Fruit fly (Drosophila melanogaster): Measurements from ENCODE around the gene Wdr82.

Gene Wdr82

dm6 chr2L:8414887-8415883 lies 40.9 kb downstream of the Wdr82 start, which contains the start of the genes CG13398 and Akap200 (continued):
- peak; percentile 38 for TF ChIP-seq CG10209 (GFP tag; optimal IDR thresholded peaks at IDR 0.05)
- TF ChIP-seq CG11695 (GFP tag; IDR thresholded peaks at IDR 0.05) = no peak
- TF ChIP-seq Ptx1 (GFP tag; IDR thresholded peaks at IDR 0.05) = 0 out of 2 replicates have a peak, but pooled peaks have one; percentile 32
- TF ChIP-seq CG16779 (GFP tag; IDR thresholded peaks at IDR 0.05) = no peak
- TF ChIP-seq fd3F (GFP tag; optimal IDR thresholded peaks at IDR 0.05) = peak; percentile 5
- TF ChIP-seq CG10274 (GFP tag; optimal IDR thresholded peaks at IDR 0.05) = no peak
- TF ChIP-seq ems (GFP tag; optimal IDR thresholded peaks at IDR 0.05) = no peak
- no peak for TF ChIP-seq org-1 (GFP tag; optimal IDR thresholded peaks at IDR 0.05)
- TF ChIP-seq disco-r (GFP tag; optimal IDR thresholded peaks at IDR 0.05) = no peak
- TF ChIP-seq CG6683 (GFP tag; optimal IDR thresholded peaks at IDR 0.05) = no peak
- TF ChIP-seq HLH4C (GFP tag; IDR thresholded peaks at IDR 0.05; ENCODE audit: partially characterized antibody) = no peak
- TF ChIP-seq HmgD (GFP tag; optimal IDR thresholded peaks at IDR 0.05) = no peak
- no peak for TF ChIP-seq en (GFP tag; optimal IDR thresholded peaks at IDR 0.05)
- TF ChIP-seq salm (tag; optimal IDR thresholded peaks at IDR 0.05) = no peak
- TF ChIP-seq hbn (GFP tag; IDR thresholded peaks at IDR 0.05; ENCODE audit: partially characterized antibody) = no peak
- TF ChIP-seq corto (GFP tag; optimal IDR thresholded peaks at IDR 0.05) = no peak
- TF ChIP-seq CG34422 (GFP tag; IDR thresholded peaks at IDR 0.05) = no peak
- TF ChIP-seq Hand (GFP tag; optimal IDR thresholded peaks at IDR 0.05) = no peak
- TF ChIP-seq Poxn (GFP tag; IDR thresholded peaks at IDR 0.05) = no peak
- TF ChIP-seq Xrp1 (GFP tag; IDR thresholded peaks at IDR 0.05) = no peak
- no peak for TF ChIP-seq CG8359 (GFP tag; optimal IDR thresholded peaks at IDR 0.05; ENCODE audit: borderline replicate concordance)
- TF ChIP-seq gce (GFP tag; IDR thresholded peaks at IDR 0.05) = no peak
- TF ChIP-seq CG7928 (GFP tag; optimal IDR thresholded peaks at IDR 0.05) = peak; percentile 55
- peak; percentile 62 for TF ChIP-seq nmo (GFP tag; optimal IDR thresholded peaks at IDR 0.05)
- no peak for TF ChIP-seq Hr51 (GFP tag; optimal IDR thresholded peaks at IDR 0.05)
- peak; percentile 39 for TF ChIP-seq Xbp1 (GFP tag; optimal IDR thresholded peaks at IDR 0.05)
- no peak for TF ChIP-seq CG12236 (GFP tag; optimal IDR thresholded peaks at IDR 0.05)
- no peak for TF ChIP-seq fru (optimal IDR thresholded peaks at IDR 0.05)
- TF ChIP-seq CG9797 (GFP tag; optimal IDR thresholded peaks at IDR 0.05) = peak; percentile 64
- TF ChIP-seq Neu2 (GFP tag; optimal IDR thresholded peaks at IDR 0.05; ENCODE audit: borderline replicate concordance) = no peak
- no peak for TF ChIP-seq CG10462 (GFP tag; optimal IDR thresholded peaks at IDR 0.05)
- peak in 1 of 2 experiments; percentile 41 for TF ChIP-seq insv (GFP tag; optimal IDR thresholded peaks at IDR 0.05)
- no peak for TF ChIP-seq sqz (GFP tag; optimal IDR thresholded peaks at IDR 0.05)
- TF ChIP-seq CG17568 (GFP tag; optimal IDR thresholded peaks at IDR 0.05) = no peak
- no peak for TF ChIP-seq Asciz (GFP tag; optimal IDR thresholded peaks at IDR 0.05)
- no peak for TF ChIP-seq sr (GFP tag; IDR thresholded peaks at IDR 0.05)
- TF ChIP-seq trem (tag; optimal IDR thresholded peaks at IDR 0.05) = peak; percentile 98
- TF ChIP-seq Dek (tag; optimal IDR thresholded peaks at IDR 0.05) = no peak
- no peak for TF ChIP-seq NfI (GFP tag; optimal IDR thresholded peaks at IDR 0.05)
- TF ChIP-seq CG3065 (GFP tag; optimal IDR thresholded peaks at IDR 0.05) = no peak
- no peak for TF ChIP-seq CG8478 (optimal IDR thresholded peaks at IDR 0.05)
- 0 out of 2 replicates have a peak, but pooled peaks have one; percentile 35 for TF ChIP-seq CG6689 (GFP tag; IDR thresholded peaks at IDR 0.05)
- TF ChIP-seq CG12104 (GFP tag; optimal IDR thresholded peaks at IDR 0.05) = peak; percentile 14
- peak; percentile 24 for TF ChIP-seq grn (GFP tag; optimal IDR thresholded peaks at IDR 0.05)
- peak; percentile 67 for TF ChIP-seq HLHmδ (GFP tag; optimal IDR thresholded peaks at IDR 0.05)
- peak; percentile 46 for TF ChIP-seq CG8924 (tag; optimal IDR thresholded peaks at IDR 0.05)
- no peak for TF ChIP-seq run (tag; optimal IDR thresholded peaks at IDR 0.05)
- TF ChIP-seq CG11504 (tag; optimal IDR thresholded peaks at IDR 0.05) = no peak
- peak; percentile 50 for TF ChIP-seq CG30403 (GFP tag; optimal IDR thresholded peaks at IDR 0.05)

Data from whole organism, embryonic.